Worm (Caenorhabditis elegans) whole organism, young adult: ENCODE measurements around the gene F38E1.10.
A peak's percentile ranks its signal among the peaks of the same experiment; 100 is the strongest.

Experiments
- B0336.3 ChIP-seq: fragments of 200-800 bp; sonication (Bioruptor generic); IDR thresholded peaks from 2 replicates; pipeline ENCODE4 v1.3.6; 2022; ENCODE audit warnings: missing genetic modification characterization, missing compliant biosample characterization
- C06A6.2 ChIP-seq: fragments of 200-800 bp; sonication (Bioruptor generic); conservative IDR thresholded peaks from 2 replicates; pipeline ENCODE4 v1.3.6; 2022; ENCODE audit warnings: missing genetic modification characterization, missing compliant biosample characterization
- D2030.7 ChIP-seq: fragments of 200-800 bp; sonication (Bioruptor generic); IDR thresholded peaks from 2 replicates; pipeline ENCODE4 v1.3.6; 2022; ENCODE audit warnings: missing genetic modification reagents, missing genetic modification characterization, missing compliant biosample characterization
- F10E7.11 ChIP-seq: sonication (generic microtip); optimal IDR thresholded peaks from 2 replicates; lab custom pipeline; 2017; ENCODE audit warnings: mild to moderate bottlenecking, missing genetic modification characterization, moderate library complexity, missing compliant biosample characterization
- F22D6.2 ChIP-seq: sonication (generic microtip); optimal IDR thresholded peaks from 2 replicates; lab custom pipeline; 2016; ENCODE audit warnings: mild to moderate bottlenecking, missing genetic modification characterization, missing compliant biosample characterization
- F52B5.7 ChIP-seq: sonication (generic microtip); optimal IDR thresholded peaks from 2 replicates; lab custom pipeline; 2016; ENCODE audit warnings: mild to moderate bottlenecking, missing genetic modification characterization, missing compliant biosample characterization
- F55B11.4 ChIP-seq: sonication (generic microtip); optimal IDR thresholded peaks from 2 replicates; lab custom pipeline; 2016; ENCODE audit warnings: missing compliant biosample characterization, missing genetic modification characterization, borderline replicate concordance; ENCODE audit not compliant: insufficient read depth
- F57A8.1 ChIP-seq: fragments of 200-800 bp; sonication (Bioruptor generic); optimal IDR thresholded peaks from 2 replicates; lab custom pipeline; 2018; ENCODE audit warnings: mild to moderate bottlenecking, missing genetic modification characterization, moderate library complexity, missing compliant biosample characterization
- F57C9.4 ChIP-seq: sonication (generic microtip); optimal IDR thresholded peaks from 2 replicates; lab custom pipeline; 2017; ENCODE audit warnings: mild to moderate bottlenecking, missing genetic modification characterization, missing compliant biosample characterization
- T07F8.4 ChIP-seq: sonication (generic microtip); optimal IDR thresholded peaks from 2 replicates; lab custom pipeline; 2016; ENCODE audit warnings: mild to moderate bottlenecking, missing genetic modification characterization, moderate library complexity, missing compliant biosample characterization
- Y79H2A.3 ChIP-seq: fragments of 200-800 bp; sonication (Bioruptor generic); conservative IDR thresholded peaks from 2 replicates; pipeline ENCODE4 v1.3.6; 2022; ENCODE audit warnings: missing genetic modification reagents, missing genetic modification characterization, missing compliant biosample characterization
- ZK185.1 ChIP-seq: sonication (generic microtip); optimal IDR thresholded peaks from 2 replicates; lab custom pipeline; 2016; ENCODE audit warnings: mild to moderate bottlenecking, missing genetic modification characterization, missing compliant biosample characterization; ENCODE audit not compliant: poor library complexity, severe bottlenecking
- ama-1 ChIP-seq, 3 experiments: fragments of 150-350 bp in 1 of 3; sonication (generic microtip) in 2 of 3; optimal IDR thresholded peaks; 2 replicates each; lab custom pipeline; 2014 to 2018; ENCODE audit warnings: missing biosample characterization in 2 of 3, missing genetic modification characterization in 2 of 3, missing genetic modification reagents in 2 of 3
- atf-7 ChIP-seq: sonication (generic microtip); optimal IDR thresholded peaks from 2 replicates; lab custom pipeline; 2017; ENCODE audit warnings: mild to moderate bottlenecking, missing genetic modification characterization, missing compliant biosample characterization
- athp-1 ChIP-seq: sonication (generic microtip); optimal IDR thresholded peaks from 2 replicates; lab custom pipeline; 2017; ENCODE audit warnings: mild to moderate bottlenecking, missing genetic modification characterization, missing compliant biosample characterization
- ccch-3 ChIP-seq: fragments of 200-800 bp; sonication (Bioruptor generic); optimal IDR thresholded peaks from 2 replicates; lab custom pipeline; 2018; ENCODE audit warnings: mild to moderate bottlenecking, missing genetic modification characterization, missing compliant biosample characterization
- cebp-1 ChIP-seq, 2 experiments: fragments of 200-800 bp in 1 of 2; sonication (Bioruptor generic) in 1 of 2; sonication (generic microtip) in 1 of 2; IDR thresholded peaks in 1 of 2; optimal IDR thresholded peaks in 1 of 2; 2 replicates each; pipeline versions ENCODE4 v1.3.6 to Lab custom; 2017 to 2022; ENCODE audit warnings: missing compliant biosample characterization in 2 of 2, missing genetic modification characterization in 2 of 2, mild to moderate bottlenecking in 1 of 2, missing genetic modification reagents in 1 of 2, moderate library complexity in 1 of 2
- ceh-27 ChIP-seq: fragments of 200-800 bp; sonication (Bioruptor generic); optimal IDR thresholded peaks from 2 replicates; lab custom pipeline; 2018; ENCODE audit warnings: mild to moderate bottlenecking, missing genetic modification characterization, moderate library complexity, missing compliant biosample characterization
- ceh-79 ChIP-seq: sonication (generic microtip); optimal IDR thresholded peaks from 2 replicates; lab custom pipeline; 2017; ENCODE audit warnings: mild to moderate bottlenecking, missing genetic modification characterization, missing compliant biosample characterization
- dpff-1 ChIP-seq: sonication (generic microtip); optimal IDR thresholded peaks from 2 replicates; lab custom pipeline; 2017; ENCODE audit warnings: mild to moderate bottlenecking, missing genetic modification characterization, missing compliant biosample characterization
- efl-1 ChIP-seq: fragments of 150-350 bp; optimal IDR thresholded peaks from 2 replicates; lab custom pipeline; 2014; ENCODE audit warnings: missing biosample characterization, missing genetic modification reagents, missing genetic modification characterization
- ekl-4 ChIP-seq: fragments of 200-800 bp; sonication (Bioruptor generic); IDR thresholded peaks from 2 replicates; pipeline ENCODE4 v1.3.6; 2022; ENCODE audit warnings: missing genetic modification reagents, missing genetic modification characterization, missing compliant biosample characterization
- fkh-3 ChIP-seq: sonication (generic microtip); optimal IDR thresholded peaks from 2 replicates; lab custom pipeline; 2016; ENCODE audit warnings: mild to moderate bottlenecking, missing genetic modification characterization, missing compliant biosample characterization
- hlh-26 ChIP-seq: fragments of 200-800 bp; sonication (Bioruptor generic); conservative IDR thresholded peaks from 2 replicates; pipeline ENCODE4 v1.3.6; 2022; ENCODE audit warnings: missing genetic modification reagents, missing genetic modification characterization, missing compliant biosample characterization
- hmg-20 ChIP-seq: fragments of 200-800 bp; sonication (Bioruptor generic); IDR thresholded peaks from 2 replicates; pipeline ENCODE4 v1.3.6; 2022; ENCODE audit warnings: missing genetic modification reagents, missing genetic modification characterization, missing compliant biosample characterization
- hrde-1 ChIP-seq: sonication (generic microtip); optimal IDR thresholded peaks from 2 replicates; lab custom pipeline; 2016; ENCODE audit warnings: missing genetic modification characterization, mild to moderate bottlenecking, missing compliant biosample characterization, moderate library complexity, missing genotype, missing genetic modification reagents, borderline replicate concordance
- lin-26 ChIP-seq: fragments of 200-800 bp; sonication (Bioruptor generic); IDR thresholded peaks from 2 replicates; pipeline ENCODE4 v1.3.6; 2022; ENCODE audit warnings: missing genetic modification reagents, missing genetic modification characterization, missing compliant biosample characterization
- lin-35 ChIP-seq, 3 experiments: fragments of 150-350 bp in 2 of 3; sonication (generic microtip) in 1 of 3; optimal IDR thresholded peaks; 2 replicates each; lab custom pipeline; 2014 to 2018; ENCODE audit warnings: missing biosample characterization in 3 of 3, missing genetic modification characterization in 3 of 3, missing genetic modification reagents in 3 of 3
- lin-54 ChIP-seq: fragments of 200-800 bp; sonication (Bioruptor generic); optimal IDR thresholded peaks from 2 replicates; lab custom pipeline; 2018; ENCODE audit warnings: mild to moderate bottlenecking, missing genetic modification characterization, missing compliant biosample characterization
- madf-8 ChIP-seq: fragments of 200-800 bp; sonication (Bioruptor generic); conservative IDR thresholded peaks from 2 replicates; pipeline ENCODE4 v1.3.6; 2022; ENCODE audit warnings: missing genetic modification reagents, missing genetic modification characterization, missing compliant biosample characterization
- mes-4 ChIP-seq: sonication (generic microtip); optimal IDR thresholded peaks from 2 replicates; lab custom pipeline; 2016; ENCODE audit warnings: missing genotype, missing genetic modification characterization, missing compliant biosample characterization
- nfya-2 ChIP-seq: fragments of 200-800 bp; sonication (Bioruptor generic); IDR thresholded peaks from 2 replicates; pipeline ENCODE4 v1.3.6; 2022; ENCODE audit warnings: missing genetic modification reagents, missing genetic modification characterization, missing compliant biosample characterization
- nfyb-1 ChIP-seq: fragments of 200-800 bp; sonication (Bioruptor generic); IDR thresholded peaks from 2 replicates; pipeline ENCODE4 v1.3.6; 2022; ENCODE audit warnings: missing genetic modification reagents, missing genetic modification characterization, missing compliant biosample characterization
- nhr-179 ChIP-seq: sonication (generic microtip); optimal IDR thresholded peaks from 2 replicates; lab custom pipeline; 2016; ENCODE audit warnings: mild to moderate bottlenecking, missing genetic modification characterization, missing compliant biosample characterization
- nhr-27 ChIP-seq: fragments of 200-800 bp; sonication (Bioruptor generic); optimal IDR thresholded peaks from 2 replicates; lab custom pipeline; 2018; ENCODE audit warnings: mild to moderate bottlenecking, missing genetic modification characterization, moderate library complexity, missing compliant biosample characterization
- sea-2 ChIP-seq: fragments of 200-800 bp; sonication (Bioruptor generic); IDR thresholded peaks from 2 replicates; pipeline ENCODE4 v1.3.6; 2022; ENCODE audit warnings: missing genetic modification characterization, missing compliant biosample characterization
- snpc-1.1 ChIP-seq: sonication (generic microtip); optimal IDR thresholded peaks from 2 replicates; lab custom pipeline; 2017; ENCODE audit warnings: missing genetic modification characterization, mild to moderate bottlenecking, missing compliant biosample characterization, antibody characterized with exemption, moderate library complexity, missing genotype, missing genetic modification reagents; ENCODE audit not compliant: insufficient read depth
- snpc-3.4 ChIP-seq: sonication (generic microtip); optimal IDR thresholded peaks from 2 replicates; lab custom pipeline; 2017; ENCODE audit warnings: missing genetic modification characterization, mild to moderate bottlenecking, missing compliant biosample characterization, antibody characterized with exemption, moderate library complexity, missing genotype, missing genetic modification reagents
- snpc-4 ChIP-seq, 5 experiments: fragments of 150-350 bp in 1 of 5; sonication (generic microtip) in 4 of 5; optimal IDR thresholded peaks; 2 replicates each; lab custom pipeline; 2014 to 2018; ENCODE audit warnings: missing genetic modification characterization in 5 of 5, missing biosample characterization in 3 of 5, antibody characterized with exemption in 2 of 5, mild to moderate bottlenecking in 2 of 5, missing compliant biosample characterization in 2 of 5, missing genotype in 2 of 5, moderate library complexity in 2 of 5, missing genetic modification reagents in 1 of 5
- somi-1 ChIP-seq: fragments of 200-800 bp; sonication (Bioruptor generic); optimal IDR thresholded peaks from 2 replicates; lab custom pipeline; 2018; ENCODE audit warnings: mild to moderate bottlenecking, missing genetic modification characterization, missing compliant biosample characterization
- tlf-1 ChIP-seq: fragments of 200-800 bp; sonication (Bioruptor generic); optimal IDR thresholded peaks from 2 replicates; lab custom pipeline; 2018; ENCODE audit warnings: mild to moderate bottlenecking, missing genetic modification characterization, missing compliant biosample characterization
- unc-130 ChIP-seq: sonication (generic microtip); optimal IDR thresholded peaks from 2 replicates; lab custom pipeline; 2016; ENCODE audit warnings: missing genetic modification reagents, missing genetic modification characterization, missing compliant biosample characterization
- xnd-1 ChIP-seq: sonication (generic microtip); optimal IDR thresholded peaks from 2 replicates; lab custom pipeline; 2016; ENCODE audit warnings: missing genotype, missing genetic modification reagents, missing genetic modification characterization, missing compliant biosample characterization
- zfh-2 ChIP-seq: fragments of 200-800 bp; sonication (Bioruptor generic); conservative IDR thresholded peaks from 2 replicates; pipeline ENCODE4 v1.3.6; 2022; ENCODE audit warnings: missing genetic modification reagents, missing genetic modification characterization, missing compliant biosample characterization
- ztf-28 ChIP-seq: fragments of 200-800 bp; sonication (Bioruptor generic); IDR thresholded peaks from 2 replicates; pipeline ENCODE4 v1.3.6; 2022; ENCODE audit warnings: missing genetic modification reagents, missing genetic modification characterization, missing compliant biosample characterization
- ztf-3 ChIP-seq: fragments of 200-800 bp; sonication (Bioruptor generic); optimal IDR thresholded peaks from 2 replicates; lab custom pipeline; 2018; ENCODE audit warnings: mild to moderate bottlenecking, missing genetic modification characterization, missing compliant biosample characterization

F38E1.10 gene

DNA sequence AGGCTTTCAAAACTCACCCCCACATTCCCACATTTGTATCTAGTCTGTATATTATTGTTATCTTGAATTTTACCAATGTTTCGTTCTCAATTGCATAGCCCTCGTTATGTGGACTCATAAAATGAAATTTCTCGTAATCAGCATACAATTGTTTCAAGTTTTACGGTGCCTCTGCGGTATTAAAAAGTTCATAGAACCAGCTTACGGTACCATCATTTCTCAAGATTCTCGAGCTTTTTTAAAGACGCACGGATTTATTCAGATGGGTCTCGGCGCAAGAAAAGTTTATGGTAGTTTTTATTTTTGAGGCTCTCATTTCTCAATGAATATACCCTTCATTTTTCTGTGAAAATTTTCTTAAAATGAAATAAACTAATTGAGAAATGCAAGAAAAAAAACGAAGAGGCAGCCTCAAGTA is 39.8 kb upstream of the F38E1.10 start (continued):
- TF ChIP-seq lin-26 (peak; percentile 74), F10E7.11 (peak; percentile 54), fkh-3 (peak; percentile 45), ceh-27 (GFP tag; lab: Kevin White, UChicago) (no peak), unc-130 (GFP tag; lab: Kevin White, UChicago) (peak; percentile 23), atf-7 (peak; percentile 56), hmg-20 (GFP tag; lab: Robert Waterston, UW) (0 out of 2 replicates have a peak, but pooled peaks have one; percentile 9), ccch-3 (GFP tag; lab: Kevin White, UChicago) (no peak), T07F8.4 (tag; lab: Kevin White, UChicago) (no peak), nhr-27 (tag; lab: Kevin White, UChicago) (no peak), hrde-1 (tag; lab: Kevin White, UChicago) (peak; percentile 79), athp-1 (tag; lab: Kevin White, UChicago) (peak; percentile 68), hlh-26 (no peak), dpff-1 (tag; lab: Kevin White, UChicago) (no peak), F57A8.1 (GFP tag; lab: Kevin White, UChicago) (no peak), C06A6.2 (GFP tag; lab: Robert Waterston, UW) (no peak; the same call in 1 of the 2 replicates), xnd-1 (peak; percentile 68), somi-1 (GFP tag; lab: Kevin White, UChicago) (no peak), snpc-3.4 (tag; lab: Kevin White, UChicago) (no peak), ceh-79 (tag; lab: Kevin White, UChicago) (peak; percentile 66), zfh-2 (GFP tag; lab: Robert Waterston, UW) (no peak), mes-4 (tag; lab: Kevin White, UChicago) (no peak), sea-2 (GFP tag; lab: Robert Waterston, UW) (no peak), snpc-1.1 (tag; lab: Kevin White, UChicago) (peak; percentile 30), Y79H2A.3 (GFP tag; lab: Robert Waterston, UW) (peak; percentile 94), lin-35 (GFP tag; optimal IDR thresholded peaks at IDR 0.05; lab: Kevin White, UChicago) (peak in 1 of 3 experiments; percentile 9), cebp-1 (GFP tag; IDR thresholded peaks at IDR 0.05; lab: Robert Waterston, UW) (no peak), cebp-1 (tag; optimal IDR thresholded peaks at IDR 0.05; lab: Kevin White, UChicago) (peak; percentile 68), B0336.3 (GFP tag; lab: Robert Waterston, UW) (peak; percentile 95), snpc-4 (GFP tag; optimal IDR thresholded peaks at IDR 0.05; lab: Kevin White, UChicago) (no peak), snpc-4 (tag; optimal IDR thresholded peaks at IDR 0.05; lab: Kevin White, UChicago) (peak in 2 of 4 experiments; percentile 44 to 52), ama-1 (optimal IDR thresholded peaks at IDR 0.05; lab: Kevin White, UChicago) (no peak), ama-1 (GFP tag; optimal IDR thresholded peaks at IDR 0.05; lab: Kevin White, UChicago) (peak in 1 of 2 experiments; percentile 33), F22D6.2 (no peak), F55B11.4 (tag; lab: Kevin White, UChicago) (no peak), ztf-28 (GFP tag; lab: Robert Waterston, UW) (0 out of 2 replicates have a peak, but pooled peaks have one; percentile 58), nfyb-1 (peak; percentile 70), nhr-179 (tag; lab: Kevin White, UChicago) (no peak), efl-1 (GFP tag; lab: Kevin White, UChicago) (peak; percentile 33), nfya-2 (0 out of 2 replicates have a peak, but pooled peaks have one; percentile 5), madf-8 (GFP tag; lab: Robert Waterston, UW) (no peak), ZK185.1 (tag; lab: Kevin White, UChicago) (no peak), D2030.7 (GFP tag; lab: Robert Waterston, UW) (peak; percentile 75), ztf-3 (GFP tag; lab: Kevin White, UChicago) (no peak), F57C9.4 (no peak), lin-54 (GFP tag; lab: Kevin White, UChicago) (peak; percentile 72), F52B5.7 (tag; lab: Kevin White, UChicago) (peak; percentile 80), tlf-1 (GFP tag; lab: Kevin White, UChicago) (peak; percentile 83), ekl-4 (peak; percentile 87)
